Worm (Caenorhabditis elegans) whole organism, midembryonic: ENCODE measurements around the gene nfm-1.

Source experiments
- flt-1 ChIP-seq: fragments of 200-800 bp; sonication (Bioruptor generic); IDR thresholded peaks from 2 replicates; pipeline ENCODE4 v1.3.6; 2022; ENCODE audit warnings: missing genetic modification characterization, missing compliant biosample characterization
- klf-2 ChIP-seq: fragments of 200-800 bp; sonication (Bioruptor generic); conservative IDR thresholded peaks from 2 replicates; pipeline ENCODE4 v1.3.6; 2022; ENCODE audit warnings: missing genetic modification reagents, missing genetic modification characterization, missing compliant biosample characterization
- ref-1 ChIP-seq: fragments of 200-800 bp; sonication (Bioruptor generic); conservative IDR thresholded peaks from 2 replicates; pipeline ENCODE4 v1.3.6; 2022; ENCODE audit warnings: missing genetic modification reagents, missing genetic modification characterization, missing compliant biosample characterization
- ztf-29 ChIP-seq: fragments of 200-800 bp; sonication (Bioruptor generic); IDR thresholded peaks from 2 replicates; pipeline ENCODE4 v1.3.6; 2022; ENCODE audit warnings: missing genetic modification reagents, missing genetic modification characterization, missing compliant biosample characterization

- no peak for TF ChIP-seq ref-1 (GFP tag; lab: Robert Waterston, UW)
- no peak for TF ChIP-seq ztf-29 (GFP tag; lab: Robert Waterston, UW)
- no peak for TF ChIP-seq flt-1 (GFP tag; lab: Robert Waterston, UW)
- no peak for TF ChIP-seq klf-2 (GFP tag; lab: Robert Waterston, UW)
These were observed 40.9 kb upstream of the nfm-1 start, which contains the start of gene kin-18 for ce11 chrIII:6118320-6118719.
